Fruit fly (Drosophila melanogaster) whole organism, embryonic: ENCODE results near the gene Rsph1.
A peak's percentile ranks its signal among the peaks of the same experiment; 100 is the strongest.

ENCODE experiments used
- ATbp ChIP-seq: fragments of 200-800 bp; sonication (Bioruptor generic); optimal IDR thresholded peaks from 2 replicates; lab custom pipeline; 2017; ENCODE audit warnings: missing biosample characterization, mild to moderate bottlenecking, missing genetic modification characterization, missing genetic modification reagents
- Antp ChIP-seq: fragments of 200-800 bp; sonication (Bioruptor generic); optimal IDR thresholded peaks from 3 replicates; lab custom pipeline; 2016; ENCODE audit warnings: missing biosample characterization, missing genetic modification characterization
- Atf-2 ChIP-seq: fragments of 200-800 bp; sonication (Bioruptor generic); optimal IDR thresholded peaks from 2 replicates; lab custom pipeline; 2016; ENCODE audit warnings: missing biosample characterization, missing genetic modification characterization
- CG10431 ChIP-seq: fragments of 200-800 bp; sonication (Bioruptor generic); optimal IDR thresholded peaks from 3 replicates; lab custom pipeline; 2018; ENCODE audit warnings: missing biosample characterization, mild to moderate bottlenecking, missing genetic modification characterization
- CG11695 ChIP-seq: fragments of 200-800 bp; sonication (Bioruptor generic); IDR thresholded peaks from 3 replicates; pipeline ENCODE4 v1.3.6; 2022; ENCODE audit warnings: missing biosample characterization, missing genetic modification characterization
- CG12299 ChIP-seq: fragments of 200-800 bp; sonication (Bioruptor generic); optimal IDR thresholded peaks from 2 replicates; lab custom pipeline; 2018; ENCODE audit warnings: missing biosample characterization, mild to moderate bottlenecking, missing genetic modification characterization
- CG12391 ChIP-seq: fragments of 200-800 bp; sonication (Bioruptor generic); optimal IDR thresholded peaks from 3 replicates; lab custom pipeline; 2018; ENCODE audit warnings: missing biosample characterization, mild to moderate bottlenecking, missing genetic modification characterization, moderate library complexity
- CG12744 ChIP-seq: fragments of 200-800 bp; sonication (Bioruptor generic); optimal IDR thresholded peaks from 2 replicates; lab custom pipeline; 2016; ENCODE audit warnings: missing biosample characterization, missing genetic modification characterization
- CG16813 ChIP-seq: fragments of 200-800 bp; sonication (Bioruptor generic); IDR thresholded peaks from 3 replicates; pipeline ENCODE4 v1.3.6; 2022; ENCODE audit warnings: missing biosample characterization, missing genetic modification characterization; ENCODE audit not compliant: partially characterized antibody
- CG17361 ChIP-seq: fragments of 200-800 bp; sonication (Bioruptor generic); IDR thresholded peaks from 3 replicates; pipeline ENCODE4 v1.3.6; 2022; ENCODE audit warnings: missing biosample characterization, missing genetic modification characterization
- CG2116 ChIP-seq: fragments of 200-800 bp; sonication (Bioruptor generic); optimal IDR thresholded peaks from 3 replicates; lab custom pipeline; 2018; ENCODE audit warnings: missing biosample characterization, mild to moderate bottlenecking, missing genetic modification characterization
- CG2678 ChIP-seq: fragments of 200-800 bp; sonication (Bioruptor generic); optimal IDR thresholded peaks from 3 replicates; lab custom pipeline; 2019; ENCODE audit warnings: missing biosample characterization, mild to moderate bottlenecking, missing genetic modification characterization, moderate library complexity
- CG31224 ChIP-seq: fragments of 200-800 bp; sonication (Bioruptor generic); IDR thresholded peaks from 2 replicates; pipeline ENCODE4 v1.3.6; 2022; ENCODE audit warnings: missing biosample characterization, missing genetic modification characterization
- CG34224 ChIP-seq: fragments of 200-800 bp; sonication (Bioruptor generic); IDR thresholded peaks from 3 replicates; pipeline ENCODE4 v1.3.6; 2022; ENCODE audit warnings: missing biosample characterization, missing genetic modification characterization; ENCODE audit not compliant: partially characterized antibody
- CG4707 ChIP-seq: fragments of 200-800 bp; sonication (Bioruptor generic); optimal IDR thresholded peaks from 2 replicates; lab custom pipeline; 2018; ENCODE audit warnings: missing biosample characterization, mild to moderate bottlenecking, missing genetic modification characterization, moderate library complexity
- CG5245 ChIP-seq: fragments of 200-800 bp; sonication (Bioruptor generic); optimal IDR thresholded peaks from 3 replicates; lab custom pipeline; 2016; ENCODE audit warnings: missing biosample characterization, missing genetic modification characterization
- CG6689 ChIP-seq: fragments of 200-800 bp; sonication (Bioruptor generic); IDR thresholded peaks from 2 replicates; pipeline ENCODE4 v1.3.6; 2022; ENCODE audit warnings: missing biosample characterization, missing genetic modification characterization
- CG6791 ChIP-seq: fragments of 200-800 bp; sonication (Bioruptor generic); IDR thresholded peaks from 3 replicates; pipeline ENCODE4 v1.3.6; 2022; ENCODE audit warnings: missing biosample characterization, missing genetic modification characterization; ENCODE audit not compliant: partially characterized antibody
- CG7372 ChIP-seq: fragments of 200-800 bp; sonication (Bioruptor generic); IDR thresholded peaks from 2 replicates; pipeline ENCODE4 v1.3.6; 2022; ENCODE audit warnings: missing biosample characterization, missing genetic modification characterization
- CG7963 ChIP-seq: fragments of 200-800 bp; sonication (Bioruptor generic); IDR thresholded peaks from 3 replicates; pipeline ENCODE4 v1.3.6; 2022; ENCODE audit warnings: missing biosample characterization, missing genetic modification characterization; ENCODE audit not compliant: partially characterized antibody
- CG8765 ChIP-seq: fragments of 200-800 bp; sonication (Bioruptor generic); IDR thresholded peaks from 2 replicates; pipeline ENCODE4 v1.3.6; 2022; ENCODE audit warnings: missing biosample characterization, missing genetic modification characterization
- Dll ChIP-seq: fragments of 200-800 bp; sonication (Bioruptor generic); IDR thresholded peaks from 4 replicates; pipeline ENCODE4 v1.3.6; 2022; ENCODE audit warnings: missing biosample characterization, missing genetic modification characterization; ENCODE audit not compliant: partially characterized antibody
- HLH4C ChIP-seq: fragments of 200-800 bp; sonication (Bioruptor generic); IDR thresholded peaks from 3 replicates; pipeline ENCODE4 v1.3.6; 2022; ENCODE audit warnings: missing biosample characterization, missing genetic modification characterization; ENCODE audit not compliant: partially characterized antibody
- abd-A ChIP-seq: fragments of 200-800 bp; sonication (Bioruptor generic); optimal IDR thresholded peaks from 3 replicates; lab custom pipeline; 2019; ENCODE audit warnings: missing biosample characterization, mild to moderate bottlenecking, missing genetic modification characterization, moderate library complexity
- ac ChIP-seq: fragments of 200-800 bp; sonication (Bioruptor generic); optimal IDR thresholded peaks from 3 replicates; lab custom pipeline; 2017; ENCODE audit warnings: missing biosample characterization, mild to moderate bottlenecking, missing genetic modification characterization
- amos ChIP-seq: fragments of 200-800 bp; sonication (Bioruptor generic); IDR thresholded peaks from 2 replicates; pipeline ENCODE4 v1.3.6; 2022; ENCODE audit warnings: missing biosample characterization, missing genetic modification characterization; ENCODE audit not compliant: partially characterized antibody
- ato ChIP-seq: fragments of 200-800 bp; sonication (Bioruptor generic); IDR thresholded peaks from 2 replicates; pipeline ENCODE4 v1.3.6; 2022; ENCODE audit warnings: missing biosample characterization, missing genetic modification characterization; ENCODE audit not compliant: partially characterized antibody
- az2 ChIP-seq: fragments of 200-800 bp; sonication (Bioruptor generic); optimal IDR thresholded peaks from 3 replicates; lab custom pipeline; 2016; ENCODE audit warnings: missing biosample characterization, missing genetic modification characterization
- bab2 ChIP-seq: fragments of 200-800 bp; sonication (Bioruptor generic); optimal IDR thresholded peaks from 2 replicates; lab custom pipeline; 2016; ENCODE audit warnings: missing biosample characterization, missing genetic modification characterization
- dimm ChIP-seq: fragments of 200-800 bp; sonication (Bioruptor generic); IDR thresholded peaks from 2 replicates; pipeline ENCODE4 v1.3.6; 2022; ENCODE audit warnings: missing biosample characterization, missing genetic modification characterization
- emc ChIP-seq: fragments of 200-800 bp; sonication (Bioruptor generic); optimal IDR thresholded peaks from 2 replicates; lab custom pipeline; 2016; ENCODE audit warnings: missing biosample characterization, missing genetic modification characterization
- en ChIP-seq: fragments of 200-800 bp; sonication (Bioruptor generic); optimal IDR thresholded peaks from 2 replicates; lab custom pipeline; 2016; ENCODE audit warnings: missing biosample characterization, missing genetic modification characterization
- gsb-n ChIP-seq: fragments of 200-800 bp; sonication (Bioruptor generic); optimal IDR thresholded peaks from 3 replicates; lab custom pipeline; 2018; ENCODE audit warnings: missing biosample characterization, mild to moderate bottlenecking, missing genetic modification characterization
- jing ChIP-seq: fragments of 200-800 bp; sonication (Bioruptor generic); optimal IDR thresholded peaks from 2 replicates; lab custom pipeline; 2018; ENCODE audit warnings: missing biosample characterization, mild to moderate bottlenecking, missing genetic modification characterization
- mam ChIP-seq: fragments of 200-800 bp; sonication (Bioruptor generic); optimal IDR thresholded peaks from 3 replicates; lab custom pipeline; 2016; ENCODE audit warnings: missing biosample characterization, missing genetic modification characterization
- mld ChIP-seq: fragments of 200-800 bp; sonication (Bioruptor generic); IDR thresholded peaks from 3 replicates; pipeline ENCODE4 v1.3.6; 2022; ENCODE audit warnings: missing biosample characterization, missing genetic modification characterization; ENCODE audit not compliant: partially characterized antibody
- repo ChIP-seq: fragments of 200-800 bp; sonication (Bioruptor generic); optimal IDR thresholded peaks from 2 replicates; lab custom pipeline; 2016; ENCODE audit warnings: missing biosample characterization, missing genetic modification characterization
- so ChIP-seq: fragments of 200-800 bp; sonication (Bioruptor generic); IDR thresholded peaks from 3 replicates; pipeline ENCODE4 v1.3.6; 2022; ENCODE audit warnings: missing biosample characterization, missing genetic modification characterization
- sob ChIP-seq: fragments of 200-800 bp; sonication (Bioruptor generic); IDR thresholded peaks from 2 replicates; pipeline ENCODE4 v1.3.6; 2022; ENCODE audit warnings: missing biosample characterization, missing genetic modification characterization
- stc ChIP-seq: fragments of 200-800 bp; sonication (Bioruptor generic); IDR thresholded peaks from 2 replicates; pipeline ENCODE4 v1.3.6; 2022; ENCODE audit warnings: missing biosample characterization, missing genetic modification characterization
- tin ChIP-seq: fragments of 200-800 bp; sonication (Bioruptor generic); optimal IDR thresholded peaks from 3 replicates; lab custom pipeline; 2016; ENCODE audit warnings: missing biosample characterization, missing genetic modification characterization
- tup ChIP-seq: fragments of 200-800 bp; sonication (Bioruptor generic); optimal IDR thresholded peaks from 2 replicates; lab custom pipeline; 2016; ENCODE audit warnings: missing biosample characterization, mild to moderate bottlenecking, missing genetic modification characterization, moderate library complexity
- z ChIP-seq: fragments of 200-800 bp; sonication (Bioruptor generic); IDR thresholded peaks from 3 replicates; pipeline ENCODE4 v1.3.6; 2022; ENCODE audit warnings: missing biosample characterization, missing genetic modification characterization

Gene Rsph1

DNA sequence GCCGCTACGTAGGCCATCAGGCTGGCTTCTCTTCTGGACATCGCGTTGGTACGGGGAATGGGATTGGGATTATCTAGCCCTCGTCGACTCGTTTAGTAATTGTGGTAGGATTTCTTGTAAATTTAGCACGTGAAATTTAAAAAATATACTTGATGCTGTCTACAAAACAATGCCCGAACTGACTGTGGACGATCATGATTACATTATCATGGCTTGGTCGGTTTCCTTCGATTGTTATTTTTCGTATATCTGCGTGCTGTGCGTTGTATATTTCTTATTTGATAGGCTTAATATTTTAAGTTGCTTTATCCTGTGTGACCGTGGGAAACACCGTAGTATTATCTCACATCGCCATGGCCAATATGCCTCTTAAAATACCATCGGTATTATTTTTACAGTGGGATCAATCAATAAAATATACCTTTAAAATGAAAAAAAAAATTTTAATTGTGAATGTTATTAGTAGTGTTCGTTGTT is 19.7 kb downstream of the Rsph1 start, which contains the start of gene CG16972 (continued):
- TF ChIP-seq repo (GFP tag; lab: Kevin White, UChicago) (no peak), CG10431 (no peak), Antp (GFP tag; lab: Kevin White, UChicago) (no peak), CG7963 (GFP tag; lab: Robert Waterston, UW) (no peak), CG2116 (GFP tag; lab: Kevin White, UChicago) (no peak), stc (GFP tag; lab: Robert Waterston, UW) (no peak), Dll (GFP tag; lab: Robert Waterston, UW) (no peak), CG5245 (GFP tag; lab: Kevin White, UChicago) (no peak), HLH4C (GFP tag; lab: Robert Waterston, UW) (no peak), CG11695 (GFP tag; lab: Robert Waterston, UW) (no peak), CG12391 (tag; lab: Kevin White, UChicago) (no peak), en (no peak), CG2678 (no peak), z (GFP tag; lab: Robert Waterston, UW) (no peak), az2 (GFP tag; lab: Kevin White, UChicago) (no peak), mam (GFP tag; lab: Kevin White, UChicago) (no peak), CG34224 (GFP tag; lab: Robert Waterston, UW) (no peak), ato (no peak), CG6791 (GFP tag; lab: Robert Waterston, UW) (no peak), tup (no peak), CG8765 (no peak), CG12744 (no peak), so (GFP tag; lab: Robert Waterston, UW) (no peak), ac (GFP tag; lab: Kevin White, UChicago) (no peak), CG4707 (GFP tag; lab: Kevin White, UChicago) (peak; percentile 89), CG31224 (no peak), CG16813 (GFP tag; lab: Robert Waterston, UW) (no peak), mld (GFP tag; lab: Robert Waterston, UW) (0 out of 3 replicates have a peak, but pooled peaks have one; percentile 29), gsb-n (tag; lab: Kevin White, UChicago) (no peak), dimm (GFP tag; lab: Robert Waterston, UW) (no peak), CG17361 (GFP tag; lab: Robert Waterston, UW) (no peak), CG6689 (GFP tag; lab: Robert Waterston, UW) (0 out of 2 replicates have a peak, but pooled peaks have one; percentile 12), ATbp (no peak), CG7372 (GFP tag; lab: Robert Waterston, UW) (no peak), CG12299 (peak; percentile 40), amos (GFP tag; lab: Robert Waterston, UW) (0 out of 2 replicates have a peak, but pooled peaks have one; percentile 9), bab2 (GFP tag; lab: Kevin White, UChicago) (no peak), Atf-2 (GFP tag; lab: Kevin White, UChicago) (no peak), sob (GFP tag; lab: Robert Waterston, UW) (no peak), tin (no peak), emc (no peak), jing (no peak), abd-A (tag; lab: Kevin White, UChicago) (no peak)
- TF ChIP-seq, all 482 proteins: peak for 18
